Worm (Caenorhabditis elegans) whole organism, L2 larva: ENCODE results near the gene ccpp-6.

Source experiments
- C34F6.9 ChIP-seq: fragments of 150-350 bp; optimal IDR thresholded peaks from 2 replicates; lab custom pipeline; 2014; ENCODE audit warnings: missing biosample characterization, missing genetic modification characterization
- F13H6.1 ChIP-seq: sonication (generic microtip); optimal IDR thresholded peaks from 2 replicates; lab custom pipeline; 2016; ENCODE audit warnings: missing genetic modification characterization, missing compliant biosample characterization
- alr-1 ChIP-seq: fragments of 150-350 bp; optimal IDR thresholded peaks from 2 replicates; lab custom pipeline; 2014; ENCODE audit warnings: missing biosample characterization, missing genetic modification characterization
- aly-2 ChIP-seq: fragments of 150-350 bp; optimal IDR thresholded peaks from 2 replicates; lab custom pipeline; 2014; ENCODE audit warnings: missing biosample characterization, missing genetic modification characterization
- ama-1 ChIP-seq: fragments of 150-350 bp; optimal IDR thresholded peaks from 2 replicates; lab custom pipeline; 2018; ENCODE audit warnings: inconsistent platforms
- blmp-1 ChIP-seq: sonication (generic microtip); optimal IDR thresholded peaks from 2 replicates; lab custom pipeline; 2017; ENCODE audit warnings: missing genetic modification characterization, mild to moderate bottlenecking, missing compliant biosample characterization, antibody characterized with exemption, moderate library complexity; ENCODE audit not compliant: insufficient read depth
- ceh-16 ChIP-seq: fragments of 150-350 bp; optimal IDR thresholded peaks from 2 replicates; lab custom pipeline; 2014; ENCODE audit warnings: missing biosample characterization, missing genetic modification characterization
- crh-2 ChIP-seq: sonication (generic microtip); optimal IDR thresholded peaks from 2 replicates; lab custom pipeline; 2017; ENCODE audit warnings: missing biosample characterization, missing genetic modification characterization
- dmd-4 ChIP-seq: sonication (generic microtip); optimal IDR thresholded peaks from 2 replicates; lab custom pipeline; 2017; ENCODE audit warnings: missing biosample characterization, missing genetic modification characterization
- egl-27 ChIP-seq: sonication (generic microtip); optimal IDR thresholded peaks from 3 replicates; lab custom pipeline; 2017; ENCODE audit warnings: missing biosample characterization, missing genetic modification reagents, missing genetic modification characterization
- elt-3 ChIP-seq: sonication (generic microtip); optimal IDR thresholded peaks from 2 replicates; lab custom pipeline; 2017; ENCODE audit warnings: missing biosample characterization, missing genetic modification characterization
- fos-1 ChIP-seq: fragments of 150-350 bp; optimal IDR thresholded peaks from 2 replicates; lab custom pipeline; 2014; ENCODE audit warnings: missing biosample characterization, missing genetic modification characterization
- gmeb-1 ChIP-seq: fragments of 150-350 bp; optimal IDR thresholded peaks from 2 replicates; lab custom pipeline; 2014; ENCODE audit warnings: missing biosample characterization, missing genetic modification characterization
- lin-11 ChIP-seq: fragments of 150-350 bp; sonication (generic microtip); optimal IDR thresholded peaks from 2 replicates; lab custom pipeline; 2014; ENCODE audit warnings: missing biosample characterization, missing genetic modification characterization, inconsistent platforms, mixed read lengths
- lin-13 ChIP-seq: fragments of 150-350 bp; optimal IDR thresholded peaks from 2 replicates; lab custom pipeline; 2014; ENCODE audit warnings: missing biosample characterization, missing genetic modification reagents, missing genetic modification characterization
- lsy-2 ChIP-seq, 2 experiments: fragments of 150-350 bp in 1 of 2; sonication (generic microtip) in 1 of 2; optimal IDR thresholded peaks; 2 replicates each; lab custom pipeline; 2014 to 2017; ENCODE audit warnings: missing biosample characterization in 2 of 2, missing genetic modification characterization in 2 of 2
- mab-5 ChIP-seq: fragments of 150-350 bp; optimal IDR thresholded peaks from 2 replicates; lab custom pipeline; 2014; ENCODE audit warnings: missing biosample characterization, missing genetic modification characterization
- mbf-1 ChIP-seq: sonication (generic microtip); optimal IDR thresholded peaks from 2 replicates; lab custom pipeline; 2017; ENCODE audit warnings: missing biosample characterization, missing genetic modification characterization
- nhr-10 ChIP-seq: sonication (generic microtip); optimal IDR thresholded peaks from 2 replicates; lab custom pipeline; 2017; ENCODE audit warnings: missing biosample characterization, missing genetic modification characterization
- nhr-11 ChIP-seq: fragments of 150-350 bp; optimal IDR thresholded peaks from 2 replicates; lab custom pipeline; 2014; ENCODE audit warnings: missing biosample characterization, missing genetic modification characterization
- nhr-12 ChIP-seq: fragments of 150-350 bp; optimal IDR thresholded peaks from 2 replicates; lab custom pipeline; 2014; ENCODE audit warnings: missing biosample characterization, missing genetic modification characterization
- nhr-129 ChIP-seq: fragments of 150-350 bp; optimal IDR thresholded peaks from 2 replicates; lab custom pipeline; 2014; ENCODE audit warnings: missing biosample characterization, missing genetic modification characterization
- nhr-21 ChIP-seq: fragments of 150-350 bp; optimal IDR thresholded peaks from 2 replicates; lab custom pipeline; 2014; ENCODE audit warnings: missing biosample characterization, missing genetic modification characterization
- nhr-23 ChIP-seq: fragments of 150-350 bp; optimal IDR thresholded peaks from 2 replicates; lab custom pipeline; 2014; ENCODE audit warnings: missing biosample characterization, missing genetic modification reagents, missing genetic modification characterization
- nhr-237 ChIP-seq: fragments of 150-350 bp; optimal IDR thresholded peaks from 2 replicates; lab custom pipeline; 2014; ENCODE audit warnings: missing biosample characterization, missing genetic modification characterization
- nhr-25 ChIP-seq: fragments of 150-350 bp; sonication (generic microtip); optimal IDR thresholded peaks from 3 replicates; lab custom pipeline; 2014; ENCODE audit warnings: missing biosample characterization, missing genetic modification characterization
- nhr-6 ChIP-seq: fragments of 150-350 bp; optimal IDR thresholded peaks from 2 replicates; lab custom pipeline; 2014; ENCODE audit warnings: missing biosample characterization, missing genetic modification characterization
- nhr-77 ChIP-seq: fragments of 150-350 bp; optimal IDR thresholded peaks from 2 replicates; lab custom pipeline; 2014; ENCODE audit warnings: missing biosample characterization, missing genetic modification characterization
- sem-4 ChIP-seq: fragments of 150-350 bp; optimal IDR thresholded peaks from 2 replicates; lab custom pipeline; 2014; ENCODE audit warnings: missing biosample characterization, missing genetic modification reagents, missing genetic modification characterization
- skn-1 ChIP-seq: sonication (generic microtip); optimal IDR thresholded peaks from 2 replicates; lab custom pipeline; 2017; ENCODE audit warnings: missing biosample characterization, missing genetic modification characterization
- sma-3 ChIP-seq: sonication (generic microtip); optimal IDR thresholded peaks from 2 replicates; lab custom pipeline; 2016; ENCODE audit warnings: missing genetic modification reagents, missing genetic modification characterization, missing compliant biosample characterization
- sma-9 ChIP-seq, 2 experiments: fragments of 150-350 bp in 1 of 2; sonication (generic microtip) in 1 of 2; optimal IDR thresholded peaks; 2 replicates each; lab custom pipeline; 2014 to 2016; ENCODE audit warnings: missing genetic modification characterization in 2 of 2, mild to moderate bottlenecking in 1 of 2, missing biosample characterization in 1 of 2, missing compliant biosample characterization in 1 of 2, missing genetic modification reagents in 1 of 2, moderate library complexity in 1 of 2
- snpc-4 ChIP-seq: fragments of 150-350 bp; optimal IDR thresholded peaks from 2 replicates; lab custom pipeline; 2014; ENCODE audit warnings: missing biosample characterization, missing genetic modification characterization
- unc-39 ChIP-seq: fragments of 150-350 bp; optimal IDR thresholded peaks from 2 replicates; lab custom pipeline; 2014; ENCODE audit warnings: missing biosample characterization, missing genetic modification characterization
- unc-55 ChIP-seq: fragments of 150-350 bp; sonication (generic microtip); optimal IDR thresholded peaks from 3 replicates; lab custom pipeline; 2014; ENCODE audit warnings: missing biosample characterization, missing genetic modification reagents, missing genetic modification characterization
- unc-62 ChIP-seq: fragments of 150-350 bp; optimal IDR thresholded peaks from 2 replicates; lab custom pipeline; 2014; ENCODE audit warnings: missing biosample characterization, missing genetic modification reagents, missing genetic modification characterization
- ztf-11 ChIP-seq: sonication (generic microtip); optimal IDR thresholded peaks from 2 replicates; lab custom pipeline; 2017; ENCODE audit warnings: missing biosample characterization, missing genetic modification characterization
- ztf-4 ChIP-seq: fragments of 150-350 bp; optimal IDR thresholded peaks from 2 replicates; lab custom pipeline; 2014; ENCODE audit warnings: missing biosample characterization, missing genetic modification characterization

Gene ccpp-6

DNA sequence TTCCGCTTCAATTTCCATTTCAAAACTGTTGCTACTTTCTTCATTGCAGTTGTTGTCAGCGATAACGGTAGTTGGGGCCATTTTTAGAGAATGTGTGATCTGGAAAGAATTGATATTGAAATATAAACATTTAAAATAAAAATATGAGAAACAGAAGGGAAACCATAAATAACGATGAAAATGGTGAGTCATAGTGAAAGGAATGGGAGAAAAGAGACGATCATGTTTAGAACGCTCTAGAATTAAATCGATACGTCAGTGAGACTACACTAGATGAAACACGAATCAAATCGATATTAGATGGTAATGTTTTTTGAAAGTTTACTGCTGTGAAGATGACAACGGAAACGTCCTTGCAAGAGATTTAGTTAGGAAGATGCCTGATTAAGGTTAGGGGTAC, 21.8 kb upstream of the ccpp-6 start, which contains the start of the genes EEED8.12 and EEED8.4:
Gene EEED8.12, minus strand, starts transcription at position 101 of the 400 bp plus-strand sequence.
Gene EEED8.4, plus strand, starts transcription at position 396 of the 400 bp plus-strand sequence.
- TF ChIP-seq unc-55 (GFP tag; lab: Kevin White, UChicago) (no peak), nhr-77 (no peak), lin-13 (no peak), ztf-4 (tag; lab: Kevin White, UChicago) (no peak), nhr-129 (tag; lab: Kevin White, UChicago) (no peak), nhr-21 (no peak), sma-9 (GFP tag; optimal IDR thresholded peaks at IDR 0.05; lab: Kevin White, UChicago) (no peak), sma-9 (tag; optimal IDR thresholded peaks at IDR 0.05; lab: Kevin White, UChicago) (no peak), dmd-4 (no peak), sma-3 (GFP tag; lab: Kevin White, UChicago) (no peak), lin-11 (no peak), nhr-25 (tag; lab: Kevin White, UChicago) (no peak), crh-2 (tag; lab: Kevin White, UChicago) (no peak), blmp-1 (tag; lab: Kevin White, UChicago) (no peak)
- TF ChIP-seq, all 48 proteins: peak for 0

DNA sequence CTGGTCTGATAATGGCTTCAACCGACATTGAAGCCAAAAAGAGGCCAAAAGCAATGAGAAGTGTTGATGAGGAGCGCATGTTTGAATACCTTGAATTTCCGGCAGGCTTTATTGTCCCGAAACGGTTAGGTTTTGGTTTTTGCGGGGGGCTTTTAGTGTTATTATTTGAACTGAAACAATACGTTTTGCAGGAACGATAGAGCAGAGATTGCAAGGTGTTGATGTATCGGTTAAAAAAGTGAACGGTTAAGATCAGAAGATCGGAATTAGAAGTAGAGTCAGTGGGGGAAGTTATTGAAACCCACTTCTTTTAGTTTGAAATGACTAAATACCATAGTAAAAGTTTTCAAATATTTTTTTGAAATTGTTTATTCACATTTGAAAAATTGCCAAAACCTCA, 20.4 kb upstream of the ccpp-6 start, which contains the start of gene clec-141:
Gene clec-141, minus strand, starts transcription at position 101 of the 400 bp plus-strand sequence.
- TF ChIP-seq ztf-4 (tag; lab: Kevin White, UChicago): no peak
- no peak for TF ChIP-seq lsy-2 (tag; optimal IDR thresholded peaks at IDR 0.05; lab: Kevin White, UChicago)
- TF ChIP-seq elt-3 (tag; lab: Kevin White, UChicago): no peak
- no peak for TF ChIP-seq nhr-11
- no peak for TF ChIP-seq nhr-237 (tag; lab: Kevin White, UChicago)
- no peak for TF ChIP-seq mbf-1
- TF ChIP-seq C34F6.9 (tag; lab: Kevin White, UChicago): no peak
- TF ChIP-seq nhr-10: no peak
- no peak for TF ChIP-seq lin-11
- TF ChIP-seq sma-3 (GFP tag; lab: Kevin White, UChicago): no peak
- TF ChIP-seq unc-39 (tag; lab: Kevin White, UChicago): no peak
- no peak for TF ChIP-seq mab-5 (tag; lab: Kevin White, UChicago)
- no peak for TF ChIP-seq unc-55 (GFP tag; lab: Kevin White, UChicago)
- no peak for TF ChIP-seq ztf-11 (tag; lab: Kevin White, UChicago)
- no peak for TF ChIP-seq nhr-12 (tag; lab: Kevin White, UChicago)
- no peak for TF ChIP-seq snpc-4 (tag; lab: Kevin White, UChicago)
- TF ChIP-seq egl-27 (tag; lab: Kevin White, UChicago): no peak
- TF ChIP-seq nhr-77: no peak
- TF ChIP-seq unc-62 (GFP tag; lab: Kevin White, UChicago): no peak

DNA sequence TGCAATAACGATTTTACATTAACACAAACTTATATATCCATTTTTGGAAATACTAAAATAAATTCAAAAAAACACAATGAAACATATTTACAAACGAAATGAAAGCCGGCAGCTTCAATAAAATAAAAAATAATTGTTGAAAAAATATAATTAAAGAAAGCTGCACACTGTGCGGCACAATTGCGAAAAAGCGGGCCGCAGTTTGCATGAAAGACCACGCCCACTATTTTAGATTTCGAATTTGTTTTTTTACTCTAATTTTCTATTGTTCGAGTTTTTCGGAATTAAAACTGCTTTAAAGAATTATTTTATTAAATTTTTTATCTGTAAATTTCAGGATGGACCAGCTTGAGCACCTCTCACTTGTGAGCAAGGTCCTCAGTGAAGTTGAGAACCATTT, 12.1 kb upstream of the ccpp-6 start, which contains the start of gene mog-5:
Gene mog-5, plus strand, starts transcription at position 338 of the 400 bp plus-strand sequence.
- TF ChIP-seq nhr-11: no peak
- no peak for TF ChIP-seq nhr-6
- no peak for TF ChIP-seq lin-11
- TF ChIP-seq C34F6.9 (tag; lab: Kevin White, UChicago): peak; percentile 8
- TF ChIP-seq dmd-4: no peak
- TF ChIP-seq sma-3 (GFP tag; lab: Kevin White, UChicago): no peak
- peak; percentile 57 for TF ChIP-seq gmeb-1 (tag; lab: Kevin White, UChicago)
- TF ChIP-seq nhr-129 (tag; lab: Kevin White, UChicago): no peak
- no peak for TF ChIP-seq skn-1 (tag; lab: Kevin White, UChicago)
- TF ChIP-seq nhr-77: no peak
- TF ChIP-seq snpc-4 (tag; lab: Kevin White, UChicago): no peak
- no peak for TF ChIP-seq ztf-4 (tag; lab: Kevin White, UChicago)
- TF ChIP-seq aly-2: no peak
- TF ChIP-seq unc-39 (tag; lab: Kevin White, UChicago): no peak
- TF ChIP-seq nhr-21: no peak
- TF ChIP-seq fos-1 (tag; lab: Kevin White, UChicago): no peak
- no peak for TF ChIP-seq nhr-23 (tag; lab: Kevin White, UChicago)
- TF ChIP-seq lin-13: no peak
- TF ChIP-seq alr-1 (tag; lab: Kevin White, UChicago): no peak
- TF ChIP-seq ceh-16 (tag; lab: Kevin White, UChicago): no peak
- no peak for TF ChIP-seq ama-1
- no peak for TF ChIP-seq lsy-2 (tag; optimal IDR thresholded peaks at IDR 0.05; lab: Kevin White, UChicago)
- no peak for TF ChIP-seq mbf-1
- TF ChIP-seq sem-4 (tag; lab: Kevin White, UChicago): peak; percentile 12
- TF ChIP-seq egl-27 (tag; lab: Kevin White, UChicago): no peak
- no peak for TF ChIP-seq nhr-237 (tag; lab: Kevin White, UChicago)
- no peak for TF ChIP-seq F13H6.1 (tag; lab: Kevin White, UChicago)
- TF ChIP-seq unc-55 (GFP tag; lab: Kevin White, UChicago): peak; percentile 45
- TF ChIP-seq unc-62 (GFP tag; lab: Kevin White, UChicago): no peak
